Worm (Caenorhabditis elegans) whole organism, early embryonic: Measurements from ENCODE around the gene F21D5.6.

Experiments
- aly-1 ChIP-seq: sonication (generic microtip); optimal IDR thresholded peaks from 2 replicates; lab custom pipeline; 2016; ENCODE audit warnings: missing genetic modification characterization, missing compliant biosample characterization
- ama-1 ChIP-seq: fragments of 150-350 bp; optimal IDR thresholded peaks from 2 replicates; lab custom pipeline; 2014
- ceh-36 ChIP-seq: sonication (generic microtip); optimal IDR thresholded peaks from 2 replicates; lab custom pipeline; 2016; ENCODE audit warnings: missing genetic modification characterization, inconsistent platforms, missing compliant biosample characterization
- flt-1 ChIP-seq: fragments of 200-800 bp; sonication (Bioruptor generic); IDR thresholded peaks from 2 replicates; pipeline ENCODE4 v1.3.6; 2022; ENCODE audit warnings: missing genetic modification characterization, missing compliant biosample characterization
- hmbx-1 ChIP-seq: sonication (generic microtip); optimal IDR thresholded peaks from 2 replicates; lab custom pipeline; 2016; ENCODE audit warnings: mild to moderate bottlenecking, missing genetic modification characterization, missing compliant biosample characterization
- hmg-4 ChIP-seq: fragments of 200-800 bp; sonication (Bioruptor generic); optimal IDR thresholded peaks from 2 replicates; lab custom pipeline; 2018; ENCODE audit warnings: mild to moderate bottlenecking, missing genetic modification characterization, missing compliant biosample characterization
- hnd-1 ChIP-seq: sonication (generic microtip); optimal IDR thresholded peaks from 2 replicates; lab custom pipeline; 2016; ENCODE audit warnings: missing genetic modification characterization, missing compliant biosample characterization
- pes-1 ChIP-seq: fragments of 200-800 bp; sonication (Bioruptor generic); IDR thresholded peaks from 2 replicates; pipeline ENCODE4 v1.3.6; 2022; ENCODE audit warnings: missing genetic modification reagents, missing genetic modification characterization, missing compliant biosample characterization
- scrt-1 ChIP-seq: fragments of 200-800 bp; sonication (Bioruptor generic); IDR thresholded peaks from 2 replicates; pipeline ENCODE4 v1.3.6; 2022; ENCODE audit warnings: missing genetic modification characterization, missing compliant biosample characterization
- sea-1 ChIP-seq: fragments of 200-800 bp; sonication (Bioruptor generic); conservative IDR thresholded peaks from 2 replicates; pipeline ENCODE4 v1.3.6; 2022; ENCODE audit warnings: missing genetic modification characterization, missing compliant biosample characterization
- tbx-11 ChIP-seq: fragments of 200-800 bp; sonication (Bioruptor generic); IDR thresholded peaks from 2 replicates; pipeline ENCODE4 v1.3.6; 2022; ENCODE audit warnings: missing genetic modification characterization, missing compliant biosample characterization

DNA sequence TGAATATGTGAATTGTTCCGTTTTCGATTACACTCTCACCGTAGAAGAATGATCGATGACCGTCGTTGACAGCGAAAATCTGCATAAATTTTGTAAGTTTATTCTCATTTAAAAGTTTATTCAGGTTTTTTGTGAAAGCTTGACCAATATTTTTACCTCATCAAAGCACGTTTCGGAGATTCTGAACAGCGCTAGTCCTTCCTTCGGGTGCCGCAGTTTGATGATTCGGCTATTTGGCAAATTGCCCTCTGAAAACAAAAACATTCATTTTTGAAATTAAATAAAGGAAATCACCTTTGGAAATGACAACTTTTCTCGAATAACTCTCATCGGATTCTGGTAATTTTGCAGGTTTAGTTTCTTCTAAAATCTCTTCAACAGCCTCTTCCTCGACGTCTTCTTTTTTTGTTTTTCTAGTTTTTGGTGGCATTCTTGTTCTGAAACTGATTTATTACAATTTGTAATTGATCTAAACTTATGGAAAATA lies at the start of gene F21D5.6:
- TF ChIP-seq ama-1 (lab: Kevin White, UChicago) = no peak
- no peak for TF ChIP-seq pes-1 (GFP tag; lab: Robert Waterston, UW)
- no peak for TF ChIP-seq ceh-36 (tag; lab: Kevin White, UChicago)
- TF ChIP-seq tbx-11 (GFP tag; lab: Robert Waterston, UW) = no peak
- no peak for TF ChIP-seq scrt-1 (GFP tag; lab: Robert Waterston, UW)
- TF ChIP-seq aly-1 (tag; lab: Kevin White, UChicago) = no peak
- no peak for TF ChIP-seq hmbx-1 (tag; lab: Kevin White, UChicago)
- no peak for TF ChIP-seq flt-1 (GFP tag; lab: Robert Waterston, UW)
- TF ChIP-seq hnd-1 (tag; lab: Kevin White, UChicago) = no peak
- TF ChIP-seq hmg-4 (GFP tag; lab: Kevin White, UChicago) = no peak
- TF ChIP-seq sea-1 = no peak
